Fruit fly (Drosophila melanogaster): ENCODE results near the gene Tdh.

The Tdh gene

dm6 chr3L:20444815-20445519 is 21.8 kb upstream of the Tdh start (continued):
- TF ChIP-seq Eip74EF (GFP tag; optimal IDR thresholded peaks at IDR 0.05): peak in 1 of 2 experiments; percentile 78
- peak; percentile 89 for TF ChIP-seq CG1024 (GFP tag; IDR thresholded peaks at IDR 0.05)
- TF ChIP-seq z (GFP tag; IDR thresholded peaks at IDR 0.05): no peak
- peak; percentile 82 for TF ChIP-seq CG9932 (GFP tag; IDR thresholded peaks at IDR 0.05)
- TF ChIP-seq Gug (GFP tag; IDR thresholded peaks at IDR 0.05): peak; percentile 82
- peak; percentile 77 for TF ChIP-seq CG12071 (GFP tag; optimal IDR thresholded peaks at IDR 0.05)
- peak; percentile 95 for TF ChIP-seq ci (GFP tag; IDR thresholded peaks at IDR 0.05)
- peak; percentile 78 to 89 for TF ChIP-seq bsh (GFP tag; optimal IDR thresholded peaks at IDR 0.05)
- peak; percentile 75 for TF ChIP-seq MTF-1 (GFP tag; optimal IDR thresholded peaks at IDR 0.05; ENCODE audit: borderline replicate concordance)
- TF ChIP-seq Asciz (GFP tag; optimal IDR thresholded peaks at IDR 0.05): peak; percentile 83
- TF ChIP-seq CG12104 (GFP tag; optimal IDR thresholded peaks at IDR 0.05): peak; percentile 79
- peak; percentile 91 for TF ChIP-seq Rfx (GFP tag; IDR thresholded peaks at IDR 0.05)
- TF ChIP-seq emc (GFP tag; optimal IDR thresholded peaks at IDR 0.05): no peak
- peak; percentile 84 for TF ChIP-seq ap (GFP tag; IDR thresholded peaks at IDR 0.05)
- TF ChIP-seq Elba2 (GFP tag; optimal IDR thresholded peaks at IDR 0.05): peak; percentile 32
- TF ChIP-seq Dip3 (GFP tag; optimal IDR thresholded peaks at IDR 0.05): peak; percentile 9
- TF ChIP-seq CG10431 (GFP tag; optimal IDR thresholded peaks at IDR 0.05): no peak
- peak; percentile 62 for TF ChIP-seq CG6854 (GFP tag; optimal IDR thresholded peaks at IDR 0.05)
- TF ChIP-seq Sry-β (GFP tag; optimal IDR thresholded peaks at IDR 0.05): no peak
- peak; percentile 54 for TF ChIP-seq Mad (GFP tag; optimal IDR thresholded peaks at IDR 0.05)
- peak; percentile 79 for TF ChIP-seq zen (tag; optimal IDR thresholded peaks at IDR 0.05)
- peak; percentile 91 for TF ChIP-seq Sox102F (GFP tag; optimal IDR thresholded peaks at IDR 0.05)
- TF ChIP-seq Ets97D (GFP tag; optimal IDR thresholded peaks at IDR 0.05): peak; percentile 13
- no peak for TF ChIP-seq ac (GFP tag; optimal IDR thresholded peaks at IDR 0.05)
- no peak for TF ChIP-seq br (optimal IDR thresholded peaks at IDR 0.05)
- no peak for TF ChIP-seq HLHmδ (GFP tag; optimal IDR thresholded peaks at IDR 0.05)
- TF ChIP-seq dysf (GFP tag; IDR thresholded peaks at IDR 0.05): peak; percentile 93
- TF ChIP-seq Opbp (GFP tag; IDR thresholded peaks at IDR 0.05; ENCODE audit: partially characterized antibody): no peak
- peak; percentile 78 for TF ChIP-seq CG18619 (GFP tag; optimal IDR thresholded peaks at IDR 0.05)
- 0 out of 2 replicates have a peak, but pooled peaks have one; percentile 21 for TF ChIP-seq Bgb (GFP tag; IDR thresholded peaks at IDR 0.05; ENCODE audit: partially characterized antibody)
- TF ChIP-seq CG15514 (GFP tag; optimal IDR thresholded peaks at IDR 0.05): peak; percentile 78
- peak; percentile 80 for TF ChIP-seq Six4 (GFP tag; optimal IDR thresholded peaks at IDR 0.05)
- peak; percentile 49 for TF ChIP-seq eyg (GFP tag; optimal IDR thresholded peaks at IDR 0.05)
- no peak for TF ChIP-seq gro (GFP tag; optimal IDR thresholded peaks at IDR 0.05)
- peak; percentile 84 for TF ChIP-seq otp (GFP tag; IDR thresholded peaks at IDR 0.05)
- TF ChIP-seq kah (GFP tag; optimal IDR thresholded peaks at IDR 0.05): peak; percentile 58
- TF ChIP-seq ham (GFP tag; IDR thresholded peaks at IDR 0.05): 0 out of 2 replicates have a peak, but pooled peaks have one; percentile 50
- TF ChIP-seq stc (GFP tag; IDR thresholded peaks at IDR 0.05): peak; percentile 91
- TF ChIP-seq crol (GFP tag; IDR thresholded peaks at IDR 0.05): 0 out of 2 replicates have a peak, but pooled peaks have one; percentile 27
- peak; percentile 92 for TF ChIP-seq CG17361 (GFP tag; IDR thresholded peaks at IDR 0.05)
- TF ChIP-seq tin (GFP tag; optimal IDR thresholded peaks at IDR 0.05): peak; percentile 76
- peak; percentile 28 for TF ChIP-seq CG34376 (GFP tag; optimal IDR thresholded peaks at IDR 0.05)
- TF ChIP-seq Nf-YC (tag; optimal IDR thresholded peaks at IDR 0.05): peak; percentile 47
- peak; percentile 53 for TF ChIP-seq CG31365 (tag; optimal IDR thresholded peaks at IDR 0.05)
- peak; percentile 68 for TF ChIP-seq CG12942 (GFP tag; optimal IDR thresholded peaks at IDR 0.05)
- no peak for TF ChIP-seq CG1832 (GFP tag; optimal IDR thresholded peaks at IDR 0.05)
- TF ChIP-seq CG16779 (GFP tag; IDR thresholded peaks at IDR 0.05): peak; percentile 61; the same call in 1 of the 2 replicates
- TF ChIP-seq HmgZ (tag; optimal IDR thresholded peaks at IDR 0.05): peak; percentile 74
- TF ChIP-seq CG5180 (GFP tag; optimal IDR thresholded peaks at IDR 0.05): peak; percentile 72
